Worm (Caenorhabditis elegans) whole organism, late embryonic: ENCODE data around the gene R04B5.1.

Experiments
- C08G9.2 ChIP-seq: sonication (generic microtip); optimal IDR thresholded peaks from 2 replicates; lab custom pipeline; 2016; ENCODE audit warnings: mild to moderate bottlenecking, missing genetic modification characterization, moderate library complexity, missing compliant biosample characterization
- F13H6.1 ChIP-seq: sonication (generic microtip); optimal IDR thresholded peaks from 2 replicates; lab custom pipeline; 2016; ENCODE audit warnings: missing genetic modification characterization, missing compliant biosample characterization
- K02D7.2 ChIP-seq: sonication (generic microtip); optimal IDR thresholded peaks from 2 replicates; lab custom pipeline; 2017; ENCODE audit warnings: mild to moderate bottlenecking, missing genetic modification characterization, missing compliant biosample characterization
- K09A11.1 ChIP-seq: sonication (generic microtip); optimal IDR thresholded peaks from 2 replicates; lab custom pipeline; 2017; ENCODE audit warnings: antibody characterized with exemption, mild to moderate bottlenecking, missing genetic modification characterization, missing compliant biosample characterization; ENCODE audit not compliant: insufficient read depth
- T23F11.4 ChIP-seq: fragments of 200-800 bp; sonication (Bioruptor generic); optimal IDR thresholded peaks from 2 replicates; lab custom pipeline; 2018; ENCODE audit warnings: mild to moderate bottlenecking, missing genetic modification characterization, missing compliant biosample characterization
- Y22D7AL.16 ChIP-seq: sonication (generic microtip); optimal IDR thresholded peaks from 2 replicates; lab custom pipeline; 2016; ENCODE audit warnings: missing genetic modification characterization, missing compliant biosample characterization
- ama-1 ChIP-seq: fragments of 150-350 bp; optimal IDR thresholded peaks from 2 replicates; lab custom pipeline; 2014
- ceh-14 ChIP-seq: sonication (generic microtip); optimal IDR thresholded peaks from 2 replicates; lab custom pipeline; 2016; ENCODE audit warnings: missing genotype, missing genetic modification characterization, missing compliant biosample characterization
- ceh-19 ChIP-seq: fragments of 200-800 bp; sonication (Bioruptor generic); optimal IDR thresholded peaks from 2 replicates; lab custom pipeline; 2018; ENCODE audit warnings: mild to moderate bottlenecking, missing genetic modification characterization, missing compliant biosample characterization
- ceh-2 ChIP-seq: sonication (generic microtip); optimal IDR thresholded peaks from 2 replicates; lab custom pipeline; 2016; ENCODE audit warnings: missing genotype, missing genetic modification characterization, missing compliant biosample characterization
- ceh-22 ChIP-seq: sonication (generic microtip); optimal IDR thresholded peaks from 2 replicates; lab custom pipeline; 2017; ENCODE audit warnings: missing biosample characterization, missing genetic modification characterization
- ceh-24 ChIP-seq: sonication (generic microtip); optimal IDR thresholded peaks from 2 replicates; lab custom pipeline; 2016; ENCODE audit warnings: mild to moderate bottlenecking, missing genetic modification characterization, missing compliant biosample characterization
- ceh-30 ChIP-seq: fragments of 150-350 bp; optimal IDR thresholded peaks from 2 replicates; lab custom pipeline; 2014; ENCODE audit warnings: missing biosample characterization, missing genetic modification characterization
- ceh-31 ChIP-seq: sonication (generic microtip); optimal IDR thresholded peaks from 2 replicates; lab custom pipeline; 2016; ENCODE audit warnings: missing genetic modification characterization, missing compliant biosample characterization
- ceh-34 ChIP-seq: sonication (generic microtip); optimal IDR thresholded peaks from 2 replicates; lab custom pipeline; 2016; ENCODE audit warnings: mild to moderate bottlenecking, missing genetic modification characterization, missing compliant biosample characterization
- ceh-45 ChIP-seq: fragments of 200-800 bp; sonication (Bioruptor generic); IDR thresholded peaks from 2 replicates; pipeline ENCODE4 v1.3.6; 2022; ENCODE audit warnings: missing genetic modification reagents, missing genetic modification characterization, missing compliant biosample characterization
- ceh-6 ChIP-seq: fragments of 200-800 bp; sonication (Bioruptor generic); optimal IDR thresholded peaks from 2 replicates; lab custom pipeline; 2018; ENCODE audit warnings: mild to moderate bottlenecking, missing genetic modification characterization, missing compliant biosample characterization
- ceh-9 ChIP-seq: sonication (generic microtip); optimal IDR thresholded peaks from 2 replicates; lab custom pipeline; 2016; ENCODE audit warnings: mild to moderate bottlenecking, missing genetic modification characterization, inconsistent platforms, missing compliant biosample characterization
- che-1 ChIP-seq: sonication (generic microtip); optimal IDR thresholded peaks from 2 replicates; lab custom pipeline; 2016; ENCODE audit warnings: mild to moderate bottlenecking, missing genetic modification characterization, missing compliant biosample characterization
- dmd-4 ChIP-seq: sonication (generic microtip); optimal IDR thresholded peaks from 2 replicates; lab custom pipeline; 2016; ENCODE audit warnings: borderline replicate concordance, missing genetic modification characterization, missing compliant biosample characterization
- dve-1 ChIP-seq: sonication (generic microtip); optimal IDR thresholded peaks from 2 replicates; lab custom pipeline; 2017; ENCODE audit warnings: antibody characterized with exemption, mild to moderate bottlenecking, missing genetic modification characterization, missing compliant biosample characterization
- elt-2 ChIP-seq: sonication (generic microtip); optimal IDR thresholded peaks from 2 replicates; lab custom pipeline; 2016; ENCODE audit warnings: missing genetic modification reagents, missing genetic modification characterization, missing compliant biosample characterization
- ets-4 ChIP-seq: sonication (generic microtip); optimal IDR thresholded peaks from 2 replicates; lab custom pipeline; 2016; ENCODE audit warnings: missing genetic modification characterization, missing compliant biosample characterization
- eyg-1 ChIP-seq: sonication (generic microtip); optimal IDR thresholded peaks from 2 replicates; lab custom pipeline; 2016; ENCODE audit warnings: missing genotype, missing genetic modification characterization, missing compliant biosample characterization
- fkh-10 ChIP-seq: fragments of 150-350 bp; optimal IDR thresholded peaks from 2 replicates; lab custom pipeline; 2014; ENCODE audit warnings: missing biosample characterization, missing genetic modification reagents, missing genetic modification characterization
- gmeb-2 ChIP-seq: sonication (generic microtip); optimal IDR thresholded peaks from 2 replicates; lab custom pipeline; 2016; ENCODE audit warnings: missing genetic modification characterization, inconsistent platforms, missing compliant biosample characterization
- hlh-30 ChIP-seq: sonication (generic microtip); optimal IDR thresholded peaks from 2 replicates; lab custom pipeline; 2017; ENCODE audit warnings: antibody characterized with exemption, missing genetic modification characterization, missing compliant biosample characterization; ENCODE audit not compliant: insufficient read depth
- hlh-8 ChIP-seq: sonication (generic microtip); optimal IDR thresholded peaks from 2 replicates; lab custom pipeline; 2016; ENCODE audit warnings: missing genotype, missing genetic modification characterization, missing compliant biosample characterization
- lim-6 ChIP-seq: sonication (generic microtip); optimal IDR thresholded peaks from 2 replicates; lab custom pipeline; 2016; ENCODE audit warnings: missing genetic modification characterization, missing compliant biosample characterization
- nfya-1 ChIP-seq: sonication (generic microtip); optimal IDR thresholded peaks from 2 replicates; lab custom pipeline; 2017; ENCODE audit warnings: missing genetic modification characterization, mild to moderate bottlenecking, missing compliant biosample characterization, antibody characterized with exemption, moderate library complexity
- nhr-11 ChIP-seq: fragments of 150-350 bp; optimal IDR thresholded peaks from 2 replicates; lab custom pipeline; 2014; ENCODE audit warnings: missing biosample characterization, missing genetic modification characterization
- nhr-232 ChIP-seq: sonication (generic microtip); optimal IDR thresholded peaks from 2 replicates; lab custom pipeline; 2016; ENCODE audit warnings: missing genetic modification characterization, missing compliant biosample characterization
- odd-2 ChIP-seq: sonication (generic microtip); optimal IDR thresholded peaks from 2 replicates; lab custom pipeline; 2017; ENCODE audit warnings: antibody characterized with exemption, mild to moderate bottlenecking, missing genetic modification characterization, missing compliant biosample characterization
- pag-3 ChIP-seq: sonication (generic microtip); optimal IDR thresholded peaks from 2 replicates; lab custom pipeline; 2016; ENCODE audit warnings: missing compliant biosample characterization, missing genetic modification characterization, borderline replicate concordance
- pha-2 ChIP-seq: sonication (generic microtip); optimal IDR thresholded peaks from 2 replicates; lab custom pipeline; 2017; ENCODE audit warnings: mild to moderate bottlenecking, missing genetic modification characterization, missing compliant biosample characterization
- pha-4 ChIP-seq: fragments of 150-350 bp; optimal IDR thresholded peaks from 2 replicates; lab custom pipeline; 2018; ENCODE audit warnings: missing biosample characterization, missing genetic modification reagents, missing genetic modification characterization
- rnt-1 ChIP-seq: sonication (generic microtip); optimal IDR thresholded peaks from 2 replicates; lab custom pipeline; 2016; ENCODE audit warnings: missing genetic modification characterization, missing compliant biosample characterization
- sox-2 ChIP-seq: fragments of 200-800 bp; sonication (Bioruptor generic); IDR thresholded peaks from 2 replicates; pipeline ENCODE4 v1.3.6; 2022; ENCODE audit warnings: missing genetic modification reagents, missing genetic modification characterization, missing compliant biosample characterization
- syd-9 ChIP-seq: sonication (generic microtip); optimal IDR thresholded peaks from 2 replicates; lab custom pipeline; 2016; ENCODE audit warnings: mild to moderate bottlenecking, missing genetic modification characterization, moderate library complexity, missing compliant biosample characterization
- tbx-2 ChIP-seq: sonication (generic microtip); optimal IDR thresholded peaks from 2 replicates; lab custom pipeline; 2016; ENCODE audit warnings: missing genetic modification characterization, missing compliant biosample characterization
- unc-3 ChIP-seq, 2 experiments: fragments of 200-800 bp in 1 of 2; sonication (Bioruptor generic) in 1 of 2; sonication (generic microtip) in 1 of 2; conservative IDR thresholded peaks in 1 of 2; optimal IDR thresholded peaks in 1 of 2; 2 replicates each; pipeline versions ENCODE4 v1.3.6 to Lab custom; 2016 to 2022; ENCODE audit warnings: missing compliant biosample characterization in 2 of 2, missing genetic modification characterization in 2 of 2, missing genetic modification reagents in 1 of 2
- unc-55 ChIP-seq: sonication (generic microtip); optimal IDR thresholded peaks from 2 replicates; lab custom pipeline; 2017; ENCODE audit warnings: missing biosample characterization, missing genetic modification reagents, missing genetic modification characterization
- unc-86 ChIP-seq: sonication (generic microtip); optimal IDR thresholded peaks from 2 replicates; lab custom pipeline; 2016; ENCODE audit warnings: missing genetic modification characterization, missing compliant biosample characterization

The R04B5.1 gene

ce11 chrV:10091152-10091551 is 13.0 kb upstream of the R04B5.1 start, which contains the start of gene R04B5.11:
TSS of gene R04B5.11 (minus strand) at chrV:10091252.
- no peak for TF ChIP-seq nhr-232 (tag; lab: Kevin White, UChicago)
- TF ChIP-seq che-1 (tag; lab: Kevin White, UChicago): no peak
- no peak for TF ChIP-seq Y22D7AL.16 (tag; lab: Kevin White, UChicago)
- TF ChIP-seq ceh-6: no peak
- TF ChIP-seq pag-3: no peak
- TF ChIP-seq ceh-9 (tag; lab: Kevin White, UChicago): no peak
- no peak for TF ChIP-seq lim-6
- TF ChIP-seq eyg-1 (tag; lab: Kevin White, UChicago): no peak
- TF ChIP-seq tbx-2 (tag; lab: Kevin White, UChicago): no peak
- no peak for TF ChIP-seq ets-4 (tag; lab: Kevin White, UChicago)
- TF ChIP-seq nhr-11: no peak
- TF ChIP-seq ceh-31 (tag; lab: Kevin White, UChicago): no peak
- TF ChIP-seq hlh-8: no peak
- no peak for TF ChIP-seq C08G9.2 (tag; lab: Kevin White, UChicago)
- TF ChIP-seq ceh-45: no peak
- TF ChIP-seq K02D7.2 (tag; lab: Kevin White, UChicago): no peak
- TF ChIP-seq ceh-14: no peak
- no peak for TF ChIP-seq pha-2 (tag; lab: Kevin White, UChicago)
- no peak for TF ChIP-seq ceh-22 (tag; lab: Kevin White, UChicago)
- no peak for TF ChIP-seq sox-2
- TF ChIP-seq, all 69 proteins: peak for 0

- TF ChIP-seq ceh-30 (tag; lab: Kevin White, UChicago) (no peak), unc-55 (GFP tag; lab: Kevin White, UChicago) (no peak), fkh-10 (GFP tag; lab: Kevin White, UChicago) (no peak), ceh-34 (tag; lab: Kevin White, UChicago) (no peak), dmd-4 (no peak), nhr-11 (no peak), dve-1 (tag; lab: Kevin White, UChicago) (no peak), rnt-1 (tag; lab: Kevin White, UChicago) (no peak), Y22D7AL.16 (tag; lab: Kevin White, UChicago) (no peak), ets-4 (tag; lab: Kevin White, UChicago) (no peak), odd-2 (no peak), unc-86 (no peak)
These were observed 12.3 kb upstream of the R04B5.1 start, which contains the start of gene R04B5.7 for ce11 chrV:10090461-10090860. TSS of gene R04B5.7 (minus strand) at chrV:10090561.

- TF ChIP-seq K09A11.1 (tag; lab: Kevin White, UChicago) (no peak), ceh-2 (tag; lab: Kevin White, UChicago) (no peak), unc-3 (GFP tag; conservative IDR thresholded peaks at IDR 0.05; lab: Robert Waterston, UW) (no peak), unc-3 (tag; optimal IDR thresholded peaks at IDR 0.05; lab: Kevin White, UChicago) (no peak), ceh-30 (tag; lab: Kevin White, UChicago) (peak; percentile 59), syd-9 (tag; lab: Kevin White, UChicago) (no peak), unc-55 (GFP tag; lab: Kevin White, UChicago) (peak; percentile 1), elt-2 (tag; lab: Kevin White, UChicago) (peak; percentile 95), che-1 (tag; lab: Kevin White, UChicago) (no peak), hlh-8 (no peak), ceh-31 (tag; lab: Kevin White, UChicago) (no peak), eyg-1 (tag; lab: Kevin White, UChicago) (no peak), ama-1 (lab: Kevin White, UChicago) (no peak)
- TF ChIP-seq, all 69 proteins: peak for 3
These were observed 9.0 kb upstream of the R04B5.1 start, which contains the start of gene R04B5.5 for ce11 chrV:10087103-10087502. TSS of gene R04B5.5 (plus strand) at chrV:10087480.

- TF ChIP-seq fkh-10 (GFP tag; lab: Kevin White, UChicago) (no peak), F13H6.1 (tag; lab: Kevin White, UChicago) (no peak), hlh-30 (no peak), ceh-19 (GFP tag; lab: Kevin White, UChicago) (no peak), gmeb-2 (tag; lab: Kevin White, UChicago) (no peak), nfya-1 (no peak), pha-4 (no peak), ceh-45 (no peak), unc-86 (no peak), T23F11.4 (no peak), lim-6 (no peak), ceh-22 (tag; lab: Kevin White, UChicago) (no peak), ceh-24 (tag; lab: Kevin White, UChicago) (no peak), dmd-4 (no peak)
These were observed 8.0 kb upstream of the R04B5.1 start for ce11 chrV:10086141-10086540.
